Worm (Caenorhabditis elegans) whole organism, L4 larva: Measurements from ENCODE around the gene Y57G11C.8.

Source experiments
- F26F4.8 ChIP-seq: fragments of 200-800 bp; sonication (Bioruptor generic); conservative IDR thresholded peaks from 2 replicates; pipeline ENCODE4 v1.3.6; 2022; ENCODE audit warnings: missing genetic modification characterization, missing compliant biosample characterization
- F37D6.2 ChIP-seq: sonication (generic microtip); optimal IDR thresholded peaks from 2 replicates; lab custom pipeline; 2016; ENCODE audit warnings: mild to moderate bottlenecking, missing genetic modification characterization, missing compliant biosample characterization
- F49E8.2 ChIP-seq: sonication (generic microtip); optimal IDR thresholded peaks from 2 replicates; lab custom pipeline; 2016; ENCODE audit warnings: missing compliant biosample characterization, mild to moderate bottlenecking, missing genetic modification characterization, borderline replicate concordance
- R02D3.7 ChIP-seq: fragments of 150-350 bp; sonication (generic microtip); optimal IDR thresholded peaks from 3 replicates; lab custom pipeline; 2014; ENCODE audit warnings: missing biosample characterization, missing genetic modification characterization
- Y5F2A.4 ChIP-seq: fragments of 200-800 bp; sonication (Bioruptor generic); optimal IDR thresholded peaks from 2 replicates; lab custom pipeline; 2018; ENCODE audit warnings: mild to moderate bottlenecking, missing genetic modification characterization, missing compliant biosample characterization
- ZK546.5 ChIP-seq, 2 experiments: sonication (generic microtip); optimal IDR thresholded peaks; 2 replicates each; lab custom pipeline; 2017; ENCODE audit warnings: missing biosample characterization in 2 of 2, missing genetic modification characterization in 2 of 2
- ama-1 ChIP-seq: fragments of 150-350 bp; optimal IDR thresholded peaks from 2 replicates; lab custom pipeline; 2014; ENCODE audit warnings: inconsistent platforms, mixed read lengths
- attf-4 ChIP-seq: sonication (generic microtip); optimal IDR thresholded peaks from 3 replicates; lab custom pipeline; 2017; ENCODE audit warnings: missing biosample characterization, missing genetic modification characterization
- ceh-20 ChIP-seq: fragments of 200-800 bp; sonication (Bioruptor generic); IDR thresholded peaks from 2 replicates; pipeline ENCODE4 v1.3.6; 2022; ENCODE audit warnings: missing genetic modification reagents, missing genetic modification characterization, missing compliant biosample characterization
- ceh-28 ChIP-seq: fragments of 150-350 bp; optimal IDR thresholded peaks from 2 replicates; lab custom pipeline; 2014; ENCODE audit warnings: missing biosample characterization, missing genetic modification reagents, missing genetic modification characterization
- ceh-44 ChIP-seq: fragments of 200-800 bp; sonication (Bioruptor generic); IDR thresholded peaks from 2 replicates; pipeline ENCODE4 v1.3.6; 2022; ENCODE audit warnings: missing genetic modification reagents, missing genetic modification characterization, missing compliant biosample characterization
- ceh-62 ChIP-seq: sonication (generic microtip); optimal IDR thresholded peaks from 2 replicates; lab custom pipeline; 2017; ENCODE audit warnings: missing biosample characterization, missing genetic modification characterization
- ceh-82 ChIP-seq: sonication (generic microtip); optimal IDR thresholded peaks from 2 replicates; lab custom pipeline; 2017; ENCODE audit warnings: missing biosample characterization, missing genetic modification characterization
- ces-1 ChIP-seq: fragments of 150-350 bp; sonication (generic microtip); optimal IDR thresholded peaks from 4 replicates; lab custom pipeline; 2014; ENCODE audit warnings: missing biosample characterization, missing genetic modification reagents, missing genetic modification characterization
- dmd-8 ChIP-seq: fragments of 200-800 bp; sonication (Bioruptor generic); IDR thresholded peaks from 2 replicates; pipeline ENCODE4 v1.3.6; 2022; ENCODE audit warnings: missing genetic modification characterization, missing compliant biosample characterization
- duxl-1 ChIP-seq: sonication (generic microtip); optimal IDR thresholded peaks from 2 replicates; lab custom pipeline; 2016; ENCODE audit warnings: mild to moderate bottlenecking, missing genetic modification characterization, moderate library complexity, missing compliant biosample characterization; ENCODE audit not compliant: poor library complexity
- hlh-30 ChIP-seq: sonication (generic microtip); optimal IDR thresholded peaks from 2 replicates; lab custom pipeline; 2017; ENCODE audit warnings: antibody characterized with exemption, mild to moderate bottlenecking, missing genetic modification characterization, missing compliant biosample characterization; ENCODE audit not compliant: insufficient read depth
- lim-7 ChIP-seq: fragments of 200-800 bp; sonication (Bioruptor generic); IDR thresholded peaks from 2 replicates; pipeline ENCODE4 v1.3.6; 2022; ENCODE audit warnings: missing genetic modification characterization, missing compliant biosample characterization
- lin-15B ChIP-seq: fragments of 150-350 bp; sonication (generic microtip); optimal IDR thresholded peaks from 3 replicates; lab custom pipeline; 2014; ENCODE audit warnings: missing biosample characterization, missing genetic modification characterization
- lin-29 ChIP-seq: fragments of 200-800 bp; sonication (Bioruptor generic); IDR thresholded peaks from 2 replicates; pipeline ENCODE4 v1.3.6; 2022; ENCODE audit warnings: missing genetic modification reagents, missing genetic modification characterization, missing compliant biosample characterization
- lin-39 ChIP-seq: fragments of 150-350 bp; optimal IDR thresholded peaks from 2 replicates; lab custom pipeline; 2014; ENCODE audit warnings: missing biosample characterization, missing genetic modification reagents, missing genetic modification characterization
- lsy-2 ChIP-seq, 2 experiments: fragments of 150-350 bp in 1 of 2; sonication (generic microtip) in 1 of 2; optimal IDR thresholded peaks; 2 replicates each; lab custom pipeline; 2014 to 2017; ENCODE audit warnings: missing biosample characterization in 2 of 2, missing genetic modification characterization in 2 of 2
- madf-9 ChIP-seq: fragments of 200-800 bp; sonication (Bioruptor generic); conservative IDR thresholded peaks from 2 replicates; pipeline ENCODE4 v1.3.6; 2022; ENCODE audit warnings: missing genetic modification reagents, missing genetic modification characterization, missing compliant biosample characterization
- mes-2 ChIP-seq: sonication (generic microtip); optimal IDR thresholded peaks from 2 replicates; lab custom pipeline; 2016; ENCODE audit warnings: missing genotype, mild to moderate bottlenecking, missing genetic modification characterization, missing compliant biosample characterization; ENCODE audit not compliant: poor library complexity, severe bottlenecking
- mxl-3 ChIP-seq: fragments of 200-800 bp; sonication (Bioruptor generic); optimal IDR thresholded peaks from 2 replicates; lab custom pipeline; 2018; ENCODE audit warnings: mild to moderate bottlenecking, missing genetic modification characterization, missing compliant biosample characterization
- nhr-102 ChIP-seq: sonication (generic microtip); optimal IDR thresholded peaks from 2 replicates; lab custom pipeline; 2016; ENCODE audit warnings: mild to moderate bottlenecking, missing genetic modification characterization, moderate library complexity, missing compliant biosample characterization
- nhr-25 ChIP-seq: sonication (generic microtip); optimal IDR thresholded peaks from 2 replicates; lab custom pipeline; 2017; ENCODE audit warnings: missing genetic modification characterization, mild to moderate bottlenecking, missing compliant biosample characterization, antibody characterized with exemption, moderate library complexity, borderline replicate concordance; ENCODE audit not compliant: insufficient read depth
- nhr-41 ChIP-seq: fragments of 200-800 bp; sonication (Bioruptor generic); IDR thresholded peaks from 2 replicates; pipeline ENCODE4 v1.3.6; 2022; ENCODE audit warnings: missing genetic modification reagents, missing genetic modification characterization, missing compliant biosample characterization
- nhr-48 ChIP-seq: sonication (generic microtip); optimal IDR thresholded peaks from 2 replicates; lab custom pipeline; 2016; ENCODE audit warnings: mild to moderate bottlenecking, missing genetic modification characterization, missing compliant biosample characterization
- php-3 ChIP-seq: fragments of 200-800 bp; sonication (Bioruptor generic); IDR thresholded peaks from 2 replicates; pipeline ENCODE4 v1.3.6; 2022; ENCODE audit warnings: missing genetic modification reagents, missing genetic modification characterization, missing compliant biosample characterization
- sdz-12 ChIP-seq: fragments of 200-800 bp; sonication (Bioruptor generic); optimal IDR thresholded peaks from 2 replicates; lab custom pipeline; 2018; ENCODE audit warnings: mild to moderate bottlenecking, missing genetic modification characterization, missing compliant biosample characterization
- snpc-4 ChIP-seq: fragments of 150-350 bp; optimal IDR thresholded peaks from 2 replicates; lab custom pipeline; 2014; ENCODE audit warnings: missing biosample characterization, missing genetic modification characterization
- unc-130 ChIP-seq: sonication (generic microtip); optimal IDR thresholded peaks from 2 replicates; lab custom pipeline; 2016; ENCODE audit warnings: missing genetic modification reagents, missing genetic modification characterization, missing compliant biosample characterization
- unc-39 ChIP-seq: sonication (generic microtip); optimal IDR thresholded peaks from 2 replicates; lab custom pipeline; 2017; ENCODE audit warnings: missing biosample characterization, missing genetic modification characterization
- zag-1 ChIP-seq: fragments of 150-350 bp; optimal IDR thresholded peaks from 2 replicates; lab custom pipeline; 2014; ENCODE audit warnings: missing biosample characterization, missing genetic modification characterization
- zfp-3 ChIP-seq: fragments of 200-800 bp; sonication (Bioruptor generic); conservative IDR thresholded peaks from 2 replicates; pipeline ENCODE4 v1.3.6; 2022; ENCODE audit warnings: missing genetic modification reagents, missing genetic modification characterization, missing compliant biosample characterization
- ztf-7 ChIP-seq: fragments of 150-350 bp; optimal IDR thresholded peaks from 2 replicates; lab custom pipeline; 2014; ENCODE audit warnings: missing biosample characterization, missing genetic modification characterization

Y57G11C.8 gene

DNA sequence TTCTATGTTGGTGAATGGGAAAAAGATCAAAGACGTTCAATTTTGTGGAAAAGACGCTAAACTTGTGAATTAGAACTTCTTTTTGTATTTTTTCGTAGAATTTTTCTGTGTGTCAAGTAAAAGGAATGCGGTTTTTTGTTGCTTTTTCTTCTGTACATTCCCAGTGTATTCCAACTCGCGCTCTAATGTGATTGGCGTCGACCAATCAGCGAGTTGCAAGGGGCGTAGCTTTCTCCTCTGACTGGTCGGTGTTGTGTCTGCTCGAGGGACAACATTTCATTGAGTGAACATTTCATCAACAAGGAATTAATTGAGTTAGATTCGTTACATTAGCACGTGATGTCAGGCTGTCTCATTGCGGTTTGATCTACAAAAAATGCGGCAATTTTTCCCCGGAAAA is 19.3 kb downstream of the Y57G11C.8 start:
- TF ChIP-seq lin-39 (tag; lab: Kevin White, UChicago) (no peak), mes-2 (tag; lab: Kevin White, UChicago) (no peak), zfp-3 (GFP tag; lab: Robert Waterston, UW) (no peak), F37D6.2 (tag; lab: Kevin White, UChicago) (no peak), dmd-8 (GFP tag; lab: Robert Waterston, UW) (no peak), unc-130 (GFP tag; lab: Kevin White, UChicago) (no peak), lsy-2 (tag; optimal IDR thresholded peaks at IDR 0.05; lab: Kevin White, UChicago) (no peak), hlh-30 (no peak), F26F4.8 (no peak), ama-1 (lab: Kevin White, UChicago) (no peak), F49E8.2 (no peak), ceh-20 (GFP tag; lab: Robert Waterston, UW) (no peak), lin-29 (GFP tag; lab: Robert Waterston, UW) (no peak), ztf-7 (tag; lab: Kevin White, UChicago) (no peak), R02D3.7 (no peak), php-3 (GFP tag; lab: Robert Waterston, UW) (no peak)

DNA sequence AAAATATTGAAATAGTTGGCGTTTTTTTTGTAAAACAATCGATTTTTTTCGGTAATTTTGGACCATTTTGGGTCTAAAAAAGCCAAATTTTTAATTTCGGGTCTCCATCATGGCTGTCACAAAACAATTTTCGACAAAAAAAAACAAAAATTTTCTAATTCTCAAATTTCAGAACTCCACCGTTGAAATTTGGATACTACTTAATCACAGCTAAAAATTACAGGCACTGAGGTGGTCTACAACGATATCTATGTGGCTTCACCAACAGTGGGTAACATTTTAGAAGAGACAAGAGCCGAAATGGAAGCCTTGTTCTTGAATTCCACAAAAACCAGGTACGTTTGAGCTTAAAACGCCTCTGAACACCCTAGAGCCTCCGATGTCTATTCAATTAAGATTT is 20.7 kb downstream of the Y57G11C.8 start, which contains the start of gene Y57G11C.1142:
TSS of gene Y57G11C.1142 (plus strand) at position 301 of the 400 bp plus-strand sequence.
- TF ChIP-seq ceh-82 (no peak), duxl-1 (tag; lab: Kevin White, UChicago) (no peak), lin-29 (GFP tag; lab: Robert Waterston, UW) (no peak), zag-1 (tag; lab: Kevin White, UChicago) (no peak), F37D6.2 (tag; lab: Kevin White, UChicago) (no peak), ceh-44 (GFP tag; lab: Robert Waterston, UW) (no peak), ceh-62 (tag; lab: Kevin White, UChicago) (no peak), sdz-12 (GFP tag; lab: Kevin White, UChicago) (no peak), snpc-4 (tag; lab: Kevin White, UChicago) (no peak), nhr-102 (tag; lab: Kevin White, UChicago) (no peak), unc-39 (no peak), Y5F2A.4 (GFP tag; lab: Kevin White, UChicago) (no peak), lim-7 (GFP tag; lab: Robert Waterston, UW) (no peak), dmd-8 (GFP tag; lab: Robert Waterston, UW) (no peak), attf-4 (tag; lab: Kevin White, UChicago) (no peak), ces-1 (GFP tag; lab: Kevin White, UChicago) (no peak), nhr-48 (tag; lab: Kevin White, UChicago) (no peak), nhr-25 (tag; lab: Kevin White, UChicago) (no peak), nhr-41 (GFP tag; lab: Robert Waterston, UW) (no peak), ZK546.5 (tag; optimal IDR thresholded peaks at IDR 0.05; lab: Kevin White, UChicago) (no peak)

DNA sequence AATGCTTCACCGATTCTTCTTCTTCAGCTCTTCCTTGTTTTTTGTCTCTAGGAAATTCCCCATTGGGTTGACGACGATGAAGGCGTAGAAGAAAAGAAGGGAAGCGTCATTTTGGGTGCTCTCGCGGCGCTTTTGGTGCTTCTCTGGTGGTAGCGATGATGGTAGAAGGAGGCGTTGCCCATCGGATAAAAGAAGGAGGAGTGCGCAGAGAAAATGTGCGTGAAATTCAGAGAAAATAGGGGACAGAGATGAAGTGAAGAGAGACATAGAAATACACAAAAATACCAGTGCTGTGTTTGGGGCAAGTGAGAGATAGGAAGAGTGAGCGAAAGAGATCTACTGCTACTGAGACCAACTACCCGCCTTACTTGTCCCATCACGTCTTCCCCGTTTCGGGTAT is 25.3 kb downstream of the Y57G11C.8 start, which contains the start of gene oig-5:
TSS of gene oig-5 (plus strand) at position 301 of the 400 bp plus-strand sequence.
- TF ChIP-seq lin-15B (tag; lab: Kevin White, UChicago) (no peak), madf-9 (GFP tag; lab: Robert Waterston, UW) (no peak), ceh-28 (tag; lab: Kevin White, UChicago) (no peak), mxl-3 (GFP tag; lab: Kevin White, UChicago) (no peak)
